Worm (Caenorhabditis elegans) whole organism, young adult: ENCODE measurements around the gene ain-1.

ENCODE experiments used
- F37B4.10 ChIP-seq: fragments of 200-800 bp; sonication (Bioruptor generic); IDR thresholded peaks from 2 replicates; pipeline ENCODE4 v1.3.6; 2022; ENCODE audit warnings: missing genetic modification characterization, missing compliant biosample characterization
- ets-4 ChIP-seq: fragments of 200-800 bp; sonication (Bioruptor generic); optimal IDR thresholded peaks from 2 replicates; lab custom pipeline; 2018; ENCODE audit warnings: mild to moderate bottlenecking, missing genetic modification characterization, missing compliant biosample characterization
- hlh-26 ChIP-seq: fragments of 200-800 bp; sonication (Bioruptor generic); conservative IDR thresholded peaks from 2 replicates; pipeline ENCODE4 v1.3.6; 2022; ENCODE audit warnings: missing genetic modification reagents, missing genetic modification characterization, missing compliant biosample characterization
- zfh-2 ChIP-seq: fragments of 200-800 bp; sonication (Bioruptor generic); conservative IDR thresholded peaks from 2 replicates; pipeline ENCODE4 v1.3.6; 2022; ENCODE audit warnings: missing genetic modification reagents, missing genetic modification characterization, missing compliant biosample characterization

DNA sequence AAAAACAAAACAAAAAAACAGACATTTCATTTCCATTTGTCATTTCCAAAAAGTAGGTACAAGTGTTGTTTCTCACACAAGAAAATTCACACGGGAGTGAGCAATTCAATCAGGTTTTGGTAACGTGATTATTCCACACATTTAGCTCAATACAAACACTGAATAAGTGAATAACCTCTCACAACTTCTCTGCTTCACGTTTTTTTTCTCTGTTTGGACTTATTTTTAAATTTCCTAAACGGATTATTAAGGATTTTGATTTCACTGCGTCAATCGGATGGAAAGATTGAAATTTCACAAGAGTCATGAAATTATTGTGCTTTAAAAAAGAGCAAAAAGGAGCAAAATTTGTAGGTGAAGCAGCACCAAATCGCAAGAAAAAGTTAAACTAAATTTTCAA lies 47.0 kb downstream of the ain-1 start:
- TF ChIP-seq F37B4.10 (no peak), hlh-26 (GFP tag; lab: Robert Waterston, UW) (no peak), ets-4 (no peak), zfh-2 (GFP tag; lab: Robert Waterston, UW) (no peak)
